Fruit fly (Drosophila melanogaster) whole organism, pupa: ENCODE data around the gene Eig71Ed.

Source experiments
- CG10348 ChIP-seq: fragments of 200-800 bp; sonication (Bioruptor generic); IDR thresholded peaks from 2 replicates; pipeline ENCODE4 v1.3.6; 2022; ENCODE audit warnings: missing biosample characterization, missing genetic modification characterization
- CG12605 ChIP-seq: fragments of 200-800 bp; sonication (Bioruptor generic); IDR thresholded peaks from 2 replicates; pipeline ENCODE4 v1.3.6; 2022; ENCODE audit warnings: missing biosample characterization, missing genetic modification characterization
- CG13204 ChIP-seq: fragments of 200-800 bp; sonication (Bioruptor generic); optimal IDR thresholded peaks from 2 replicates; lab custom pipeline; 2018; ENCODE audit warnings: missing biosample characterization, mild to moderate bottlenecking, missing genetic modification characterization, moderate library complexity
- CG14655 ChIP-seq: fragments of 200-800 bp; sonication (Bioruptor generic); optimal IDR thresholded peaks from 3 replicates; lab custom pipeline; 2017; ENCODE audit warnings: mild to moderate bottlenecking, missing biosample characterization, missing genetic modification reagents, missing genetic modification characterization
- CG15710 ChIP-seq: fragments of 200-800 bp; sonication (Bioruptor generic); optimal IDR thresholded peaks from 2 replicates; lab custom pipeline; 2018; ENCODE audit warnings: missing biosample characterization, mild to moderate bottlenecking, missing genetic modification characterization, moderate library complexity
- CG17806 ChIP-seq: fragments of 200-800 bp; sonication (Bioruptor generic); optimal IDR thresholded peaks from 2 replicates; lab custom pipeline; 2018; ENCODE audit warnings: missing biosample characterization, mild to moderate bottlenecking, missing genetic modification characterization, moderate library complexity
- CG32121 ChIP-seq: fragments of 200-800 bp; sonication (Bioruptor generic); IDR thresholded peaks from 2 replicates; pipeline ENCODE4 v1.3.6; 2022; ENCODE audit warnings: missing biosample characterization, missing genetic modification characterization
- CG34367 ChIP-seq: fragments of 200-800 bp; sonication (Bioruptor generic); optimal IDR thresholded peaks from 2 replicates; lab custom pipeline; 2018; ENCODE audit warnings: missing biosample characterization, mild to moderate bottlenecking, missing genetic modification characterization
- CG4496 ChIP-seq: fragments of 200-800 bp; sonication (Bioruptor generic); IDR thresholded peaks from 3 replicates; pipeline ENCODE4 v1.3.6; 2022; ENCODE audit warnings: missing biosample characterization, missing genetic modification characterization
- CG8159 ChIP-seq: fragments of 200-800 bp; sonication (Bioruptor generic); optimal IDR thresholded peaks from 3 replicates; lab custom pipeline; 2018; ENCODE audit warnings: missing biosample characterization, mild to moderate bottlenecking, missing genetic modification characterization, moderate library complexity
- CG8301 ChIP-seq: fragments of 200-800 bp; sonication (Bioruptor generic); optimal IDR thresholded peaks from 2 replicates; lab custom pipeline; 2018; ENCODE audit warnings: missing biosample characterization, mild to moderate bottlenecking, missing genetic modification characterization
- CG9948 ChIP-seq: fragments of 200-800 bp; sonication (Bioruptor generic); optimal IDR thresholded peaks from 2 replicates; lab custom pipeline; 2018; ENCODE audit warnings: missing biosample characterization, mild to moderate bottlenecking, missing genetic modification characterization, moderate library complexity
- D1 ChIP-seq: fragments of 200-800 bp; sonication (Bioruptor generic); optimal IDR thresholded peaks from 2 replicates; lab custom pipeline; 2018; ENCODE audit warnings: missing biosample characterization, mild to moderate bottlenecking, missing genetic modification characterization, moderate library complexity
- EcR ChIP-seq: fragments of 200-800 bp; sonication (Bioruptor generic); optimal IDR thresholded peaks from 3 replicates; lab custom pipeline; 2019; ENCODE audit warnings: missing biosample characterization, missing genetic modification characterization, mild to moderate bottlenecking, moderate library complexity, missing genetic modification reagents
- Pif1A ChIP-seq: fragments of 200-800 bp; sonication (Bioruptor generic); optimal IDR thresholded peaks from 3 replicates; lab custom pipeline; 2016; ENCODE audit warnings: missing biosample characterization, missing genetic modification characterization
- Pif1B ChIP-seq: fragments of 200-800 bp; sonication (Bioruptor generic); optimal IDR thresholded peaks from 3 replicates; lab custom pipeline; 2016; ENCODE audit warnings: missing biosample characterization, missing genetic modification characterization
- Snoo ChIP-seq: fragments of 200-800 bp; sonication (Bioruptor generic); optimal IDR thresholded peaks from 3 replicates; lab custom pipeline; 2017; ENCODE audit warnings: missing biosample characterization, mild to moderate bottlenecking, missing genetic modification characterization, inconsistent platforms
- fd96Ca ChIP-seq: fragments of 200-800 bp; sonication (Bioruptor generic); IDR thresholded peaks from 3 replicates; pipeline ENCODE4 v1.3.6; 2022; ENCODE audit warnings: missing biosample characterization, missing genetic modification characterization
- gl ChIP-seq: fragments of 200-800 bp; sonication (Bioruptor generic); optimal IDR thresholded peaks from 2 replicates; lab custom pipeline; 2018; ENCODE audit warnings: missing biosample characterization, mild to moderate bottlenecking, missing genetic modification characterization
- rn ChIP-seq: fragments of 200-800 bp; sonication (Bioruptor generic); IDR thresholded peaks from 2 replicates; pipeline ENCODE4 v1.3.6; 2022; ENCODE audit warnings: missing biosample characterization, missing genetic modification characterization

The Eig71Ed gene

dm6 chr3L:15691968-15692367 is 39.6 kb downstream of the Eig71Ed start, which contains the start of gene CG34451:
Gene CG34451 (minus strand): TSS chr3L:15692068.
- no peak for TF ChIP-seq rn (GFP tag; lab: Robert Waterston, UW)
- TF ChIP-seq CG13204 (GFP tag; lab: Kevin White, UChicago): no peak
- no peak for TF ChIP-seq D1 (tag; lab: Kevin White, UChicago)
- TF ChIP-seq fd96Ca: no peak
- TF ChIP-seq gl (tag; lab: Kevin White, UChicago): no peak
- no peak for TF ChIP-seq Snoo (tag; lab: Kevin White, UChicago)
- no peak for TF ChIP-seq CG10348 (GFP tag; lab: Robert Waterston, UW)
- TF ChIP-seq CG4496 (GFP tag; lab: Robert Waterston, UW): no peak
- no peak for TF ChIP-seq CG34367 (tag; lab: Kevin White, UChicago)
- no peak for TF ChIP-seq CG32121 (GFP tag; lab: Robert Waterston, UW)

- TF ChIP-seq Snoo (tag; lab: Kevin White, UChicago) (no peak), gl (tag; lab: Kevin White, UChicago) (no peak), rn (GFP tag; lab: Robert Waterston, UW) (no peak), CG15710 (tag; lab: Kevin White, UChicago) (no peak), EcR (GFP tag; lab: Kevin White, UChicago) (no peak), CG32121 (GFP tag; lab: Robert Waterston, UW) (no peak), CG10348 (GFP tag; lab: Robert Waterston, UW) (no peak), CG14655 (GFP tag; lab: Kevin White, UChicago) (no peak), fd96Ca (no peak)
Measured at dm6 chr3L:15692388-15692787, 40.1 kb downstream of the Eig71Ed start.

- TF ChIP-seq CG17806 (tag; lab: Kevin White, UChicago) (peak; percentile 32), CG34367 (tag; lab: Kevin White, UChicago) (peak; percentile 9), CG8159 (peak; percentile 59), CG15710 (tag; lab: Kevin White, UChicago) (peak; percentile 20), gl (tag; lab: Kevin White, UChicago) (no peak), CG9948 (tag; lab: Kevin White, UChicago) (peak; percentile 48), Pif1B (peak; percentile 25), Snoo (tag; lab: Kevin White, UChicago) (peak; percentile 4), CG14655 (GFP tag; lab: Kevin White, UChicago) (peak; percentile 57), D1 (tag; lab: Kevin White, UChicago) (no peak)
- TF ChIP-seq, all 21 proteins: peak for 8
Measured at dm6 chr3L:15692794-15693532, 40.6 kb downstream of the Eig71Ed start.

dm6 chr3L:15694406-15694805 is 42.1 kb downstream of the Eig71Ed start:
- TF ChIP-seq CG13204 (GFP tag; lab: Kevin White, UChicago): no peak
- no peak for TF ChIP-seq CG8159
- no peak for TF ChIP-seq CG8301 (tag; lab: Kevin White, UChicago)
- no peak for TF ChIP-seq CG34367 (tag; lab: Kevin White, UChicago)
- no peak for TF ChIP-seq CG10348 (GFP tag; lab: Robert Waterston, UW)
- no peak for TF ChIP-seq Pif1A (GFP tag; lab: Kevin White, UChicago)
- TF ChIP-seq EcR (GFP tag; lab: Kevin White, UChicago): no peak
- no peak for TF ChIP-seq CG32121 (GFP tag; lab: Robert Waterston, UW)
- no peak for TF ChIP-seq gl (tag; lab: Kevin White, UChicago)
- TF ChIP-seq D1 (tag; lab: Kevin White, UChicago): no peak
- no peak for TF ChIP-seq CG4496 (GFP tag; lab: Robert Waterston, UW)
- no peak for TF ChIP-seq fd96Ca
- no peak for TF ChIP-seq Pif1B
- no peak for TF ChIP-seq CG14655 (GFP tag; lab: Kevin White, UChicago)
- TF ChIP-seq CG17806 (tag; lab: Kevin White, UChicago): no peak
- TF ChIP-seq Snoo (tag; lab: Kevin White, UChicago): no peak
- TF ChIP-seq CG12605 (GFP tag; lab: Robert Waterston, UW): no peak
- TF ChIP-seq CG15710 (tag; lab: Kevin White, UChicago): no peak
- no peak for TF ChIP-seq CG9948 (tag; lab: Kevin White, UChicago)

- TF ChIP-seq gl (tag; lab: Kevin White, UChicago): no peak
- 0 out of 3 replicates have a peak, but pooled peaks have one; percentile 48 for TF ChIP-seq CG4496 (GFP tag; lab: Robert Waterston, UW)
Measured at dm6 chr3L:15695195-15695594, 42.9 kb downstream of the Eig71Ed start.

dm6 chr3L:15697916-15698315 is 45.6 kb downstream of the Eig71Ed start:
- TF ChIP-seq CG17806 (tag; lab: Kevin White, UChicago): no peak
- TF ChIP-seq Pif1B: no peak
- TF ChIP-seq gl (tag; lab: Kevin White, UChicago): no peak
- TF ChIP-seq CG14655 (GFP tag; lab: Kevin White, UChicago): no peak
- no peak for TF ChIP-seq Snoo (tag; lab: Kevin White, UChicago)
- no peak for TF ChIP-seq CG32121 (GFP tag; lab: Robert Waterston, UW)
- TF ChIP-seq CG8301 (tag; lab: Kevin White, UChicago): no peak
- TF ChIP-seq CG9948 (tag; lab: Kevin White, UChicago): no peak
- TF ChIP-seq EcR (GFP tag; lab: Kevin White, UChicago): no peak
- TF ChIP-seq D1 (tag; lab: Kevin White, UChicago): no peak
- no peak for TF ChIP-seq CG13204 (GFP tag; lab: Kevin White, UChicago)
- TF ChIP-seq CG15710 (tag; lab: Kevin White, UChicago): no peak
- no peak for TF ChIP-seq CG12605 (GFP tag; lab: Robert Waterston, UW)
- no peak for TF ChIP-seq fd96Ca
